Worm (Caenorhabditis elegans): Measurements from ENCODE around the gene spin-4.

spin-4 gene

DNA sequence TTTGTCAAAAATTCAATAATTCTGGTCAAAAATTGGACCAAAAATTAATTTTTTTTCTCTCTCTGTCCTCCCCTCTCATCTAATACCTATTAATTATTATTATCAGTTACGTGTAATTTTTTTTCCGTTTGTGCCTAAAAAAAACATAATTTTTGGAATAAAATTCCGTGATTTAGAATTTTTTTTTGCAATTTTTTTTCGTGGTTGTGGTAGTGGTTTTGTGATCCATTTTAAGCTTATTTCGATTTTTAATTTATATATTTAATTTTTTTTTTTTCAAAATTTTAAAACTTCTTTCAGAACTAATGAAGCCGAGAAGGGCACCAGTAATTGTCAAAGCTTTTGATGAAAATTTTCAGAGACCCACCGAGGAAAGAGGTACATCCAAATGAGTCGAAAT lies 11.1 kb downstream of the spin-4 start, which contains the start of gene sas-1:
Gene sas-1 (plus strand): TSS at position 301 of the 400 bp plus-strand sequence.
- no peak for TF ChIP-seq hmg-4 (GFP tag; optimal IDR thresholded peaks at IDR 0.05)

DNA sequence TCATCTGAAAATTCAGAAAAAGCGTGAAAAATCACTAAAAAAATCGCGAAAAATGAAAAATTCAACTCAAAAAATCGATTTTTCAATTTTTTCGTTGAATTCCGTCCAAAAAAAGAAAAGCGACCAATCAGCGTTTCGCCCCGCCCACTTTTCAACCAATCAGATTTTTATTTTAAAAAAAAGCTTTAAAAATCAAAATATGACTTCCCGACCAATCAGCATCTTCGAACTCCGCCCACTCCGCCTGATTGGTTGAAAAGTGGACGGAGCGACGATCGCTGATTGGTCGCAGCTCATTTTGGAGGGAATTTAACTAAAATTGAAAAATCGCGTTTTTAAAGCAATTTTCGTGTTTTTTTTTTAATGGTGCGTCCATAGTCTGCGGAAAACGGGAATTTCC lies 14.3 kb downstream of the spin-4 start:
- TF ChIP-seq hnd-1 (tag; optimal IDR thresholded peaks at IDR 0.05) (no peak), tbx-37 (GFP tag; conservative IDR thresholded peaks at IDR 0.05) (no peak), hmbx-1 (tag; optimal IDR thresholded peaks at IDR 0.05) (no peak), hmg-4 (GFP tag; optimal IDR thresholded peaks at IDR 0.05) (no peak), ceh-36 (tag; optimal IDR thresholded peaks at IDR 0.05) (no peak), tra-4 (tag; optimal IDR thresholded peaks at IDR 0.05) (no peak)

DNA sequence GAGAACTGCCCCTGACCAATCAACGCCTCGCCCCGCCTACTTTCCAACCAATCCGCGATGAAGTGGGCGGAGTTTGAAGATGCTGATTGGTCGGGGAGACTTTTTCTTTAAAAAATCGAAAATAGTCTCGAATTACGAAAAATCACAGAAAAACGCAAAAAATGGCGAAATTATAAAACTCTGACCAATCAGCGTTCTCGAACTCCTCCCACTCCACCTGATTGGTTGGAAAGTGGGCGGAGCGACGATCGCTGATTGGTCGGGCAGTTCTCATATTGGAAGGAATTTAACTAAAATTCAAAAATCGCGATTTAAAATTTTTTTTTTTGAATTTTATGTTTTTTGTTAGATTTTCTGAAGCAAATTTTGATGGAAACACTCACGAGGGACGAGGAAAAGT lies 15.1 kb downstream of the spin-4 start:
- TF ChIP-seq tbx-37 (GFP tag; conservative IDR thresholded peaks at IDR 0.05) (no peak), tbx-11 (GFP tag; IDR thresholded peaks at IDR 0.05) (no peak), hmg-4 (GFP tag; optimal IDR thresholded peaks at IDR 0.05) (no peak), ceh-13 (GFP tag; optimal IDR thresholded peaks at IDR 0.05) (no peak), ama-1 (optimal IDR thresholded peaks at IDR 0.05) (no peak), sea-1 (GFP tag; conservative IDR thresholded peaks at IDR 0.05) (no peak), tra-4 (tag; optimal IDR thresholded peaks at IDR 0.05) (no peak), B0310.2 (tag; optimal IDR thresholded peaks at IDR 0.05) (no peak), flt-1 (GFP tag; IDR thresholded peaks at IDR 0.05) (no peak), hmbx-1 (tag; optimal IDR thresholded peaks at IDR 0.05) (no peak), hnd-1 (tag; optimal IDR thresholded peaks at IDR 0.05) (no peak)

DNA sequence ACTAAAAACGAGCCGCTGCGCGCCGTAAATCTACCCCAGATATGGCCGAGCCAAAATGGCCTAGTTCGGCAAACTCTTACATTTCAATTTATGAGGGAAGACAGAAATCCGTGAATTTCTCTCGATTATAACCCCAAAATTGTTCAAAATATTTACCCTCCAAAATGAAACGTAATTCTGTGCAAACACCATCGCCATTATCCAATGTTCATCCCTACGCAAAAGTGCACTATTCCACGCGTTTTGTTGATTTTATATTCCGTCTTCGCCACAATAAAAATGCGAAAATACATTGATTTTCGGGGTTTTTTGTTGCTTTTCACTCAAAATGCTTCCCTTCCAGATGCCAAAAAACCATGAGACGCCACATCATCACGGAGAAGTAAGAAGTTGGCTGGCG lies 23.1 kb downstream of the spin-4 start, which contains the start of gene hut-1:
Gene hut-1 (plus strand): TSS at position 344 of the 400 bp plus-strand sequence.
- TF ChIP-seq aly-1 (tag; optimal IDR thresholded peaks at IDR 0.05), result no peak
- TF ChIP-seq F13C5.2 (tag; optimal IDR thresholded peaks at IDR 0.05), result peak; percentile 29
- 0 out of 2 replicates have a peak, but pooled peaks have one; percentile 2 for TF ChIP-seq tbx-37 (GFP tag; conservative IDR thresholded peaks at IDR 0.05)
- TF ChIP-seq hnd-1 (tag; optimal IDR thresholded peaks at IDR 0.05), result no peak
- peak; percentile 20 for TF ChIP-seq hmg-4 (GFP tag; optimal IDR thresholded peaks at IDR 0.05)
- no peak for TF ChIP-seq ceh-36 (tag; optimal IDR thresholded peaks at IDR 0.05)
- no peak for TF ChIP-seq ama-1 (optimal IDR thresholded peaks at IDR 0.05)

DNA sequence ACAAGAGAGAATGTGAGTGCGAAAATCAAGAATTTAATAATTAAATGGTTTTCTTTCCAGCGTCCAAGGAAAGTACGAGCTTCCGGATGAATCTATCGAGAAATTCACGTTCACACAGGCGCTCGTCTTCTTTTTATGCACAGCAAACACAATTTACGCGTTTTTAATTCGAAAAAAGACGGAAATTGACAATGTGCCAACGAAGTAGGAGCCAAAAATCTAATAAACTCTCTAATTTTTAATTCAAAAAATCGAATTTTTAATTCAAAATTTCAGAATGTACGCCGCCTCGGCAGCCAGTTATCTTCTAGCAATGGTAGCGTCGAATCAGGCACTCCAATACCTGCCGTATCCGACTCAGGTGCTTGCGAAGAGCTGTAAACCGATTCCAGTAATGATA lies 23.6 kb downstream of the spin-4 start:
- TF ChIP-seq ceh-13 (GFP tag; optimal IDR thresholded peaks at IDR 0.05) (no peak), B0310.2 (tag; optimal IDR thresholded peaks at IDR 0.05) (no peak), tbx-37 (GFP tag; conservative IDR thresholded peaks at IDR 0.05) (no peak), pes-1 (GFP tag; IDR thresholded peaks at IDR 0.05) (no peak), sea-1 (GFP tag; conservative IDR thresholded peaks at IDR 0.05) (no peak), F13C5.2 (tag; optimal IDR thresholded peaks at IDR 0.05) (no peak), scrt-1 (GFP tag; IDR thresholded peaks at IDR 0.05) (no peak), ceh-36 (tag; optimal IDR thresholded peaks at IDR 0.05) (no peak), hnd-1 (tag; optimal IDR thresholded peaks at IDR 0.05) (no peak), hmg-4 (GFP tag; optimal IDR thresholded peaks at IDR 0.05) (no peak), tbx-11 (GFP tag; IDR thresholded peaks at IDR 0.05) (no peak), ama-1 (optimal IDR thresholded peaks at IDR 0.05) (no peak), hmbx-1 (tag; optimal IDR thresholded peaks at IDR 0.05) (no peak), ets-7 (tag; optimal IDR thresholded peaks at IDR 0.05) (no peak), aly-1 (tag; optimal IDR thresholded peaks at IDR 0.05) (no peak), flt-1 (GFP tag; IDR thresholded peaks at IDR 0.05) (no peak), tra-4 (tag; optimal IDR thresholded peaks at IDR 0.05) (no peak)

DNA sequence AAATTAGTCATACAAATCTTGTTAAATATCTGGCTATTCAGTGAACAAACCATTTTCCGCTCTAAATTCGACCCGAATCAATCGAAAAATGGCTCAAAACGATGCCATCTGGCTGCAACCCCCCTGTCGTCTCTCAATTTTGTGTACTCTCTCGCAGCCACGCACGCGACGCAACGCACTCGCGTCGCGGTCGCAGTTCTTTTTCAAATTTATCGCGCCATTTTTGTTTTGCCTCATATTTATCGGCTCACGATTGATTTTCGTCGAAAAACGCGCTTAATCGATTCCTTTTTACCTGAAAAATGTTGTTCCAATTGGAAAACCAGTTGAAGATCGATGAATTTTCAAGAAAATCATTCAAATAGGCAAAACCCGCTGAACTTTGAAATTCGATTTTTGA lies 25.7 kb downstream of the spin-4 start:
- TF ChIP-seq flt-1 (GFP tag; IDR thresholded peaks at IDR 0.05) (no peak), F13C5.2 (tag; optimal IDR thresholded peaks at IDR 0.05) (peak; percentile 27), sea-1 (GFP tag; conservative IDR thresholded peaks at IDR 0.05) (no peak), ceh-36 (tag; optimal IDR thresholded peaks at IDR 0.05) (no peak), tbx-37 (GFP tag; conservative IDR thresholded peaks at IDR 0.05) (no peak), ama-1 (optimal IDR thresholded peaks at IDR 0.05) (peak; percentile 66)

DNA sequence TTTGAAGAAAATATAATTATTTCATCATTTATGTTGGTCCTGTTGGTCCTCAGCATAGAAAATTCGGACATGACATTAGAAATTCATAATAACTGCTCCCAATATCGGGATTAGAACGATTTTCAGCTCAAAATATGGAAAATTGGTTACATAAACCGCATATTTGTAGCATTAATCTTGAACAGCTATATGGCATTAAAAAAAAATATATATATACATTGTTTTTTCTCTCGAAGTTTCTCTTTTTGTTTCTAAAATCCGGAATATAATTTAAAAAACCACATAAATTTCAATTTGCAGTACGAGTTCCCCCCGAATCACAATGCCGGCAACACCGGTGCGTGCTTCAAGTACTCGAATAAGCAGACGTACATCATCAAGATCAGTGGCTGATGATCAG lies 26.1 kb downstream of the spin-4 start, which contains the start of gene ssl-1:
Gene ssl-1 (plus strand): TSS at position 301 of the 400 bp plus-strand sequence.
- TF ChIP-seq hnd-1 (tag; optimal IDR thresholded peaks at IDR 0.05) (no peak), pes-1 (GFP tag; IDR thresholded peaks at IDR 0.05) (no peak), tra-4 (tag; optimal IDR thresholded peaks at IDR 0.05) (no peak), ceh-36 (tag; optimal IDR thresholded peaks at IDR 0.05) (no peak), flt-1 (GFP tag; IDR thresholded peaks at IDR 0.05) (no peak), scrt-1 (GFP tag; IDR thresholded peaks at IDR 0.05) (no peak), aly-1 (tag; optimal IDR thresholded peaks at IDR 0.05) (no peak), ets-7 (tag; optimal IDR thresholded peaks at IDR 0.05) (no peak), ceh-13 (GFP tag; optimal IDR thresholded peaks at IDR 0.05) (no peak), hmbx-1 (tag; optimal IDR thresholded peaks at IDR 0.05) (no peak), F13C5.2 (tag; optimal IDR thresholded peaks at IDR 0.05) (no peak), tbx-37 (GFP tag; conservative IDR thresholded peaks at IDR 0.05) (no peak), ama-1 (optimal IDR thresholded peaks at IDR 0.05) (no peak), sea-1 (GFP tag; conservative IDR thresholded peaks at IDR 0.05) (no peak), hmg-4 (GFP tag; optimal IDR thresholded peaks at IDR 0.05) (no peak), tbx-11 (GFP tag; IDR thresholded peaks at IDR 0.05) (no peak), B0310.2 (tag; optimal IDR thresholded peaks at IDR 0.05) (no peak)

DNA sequence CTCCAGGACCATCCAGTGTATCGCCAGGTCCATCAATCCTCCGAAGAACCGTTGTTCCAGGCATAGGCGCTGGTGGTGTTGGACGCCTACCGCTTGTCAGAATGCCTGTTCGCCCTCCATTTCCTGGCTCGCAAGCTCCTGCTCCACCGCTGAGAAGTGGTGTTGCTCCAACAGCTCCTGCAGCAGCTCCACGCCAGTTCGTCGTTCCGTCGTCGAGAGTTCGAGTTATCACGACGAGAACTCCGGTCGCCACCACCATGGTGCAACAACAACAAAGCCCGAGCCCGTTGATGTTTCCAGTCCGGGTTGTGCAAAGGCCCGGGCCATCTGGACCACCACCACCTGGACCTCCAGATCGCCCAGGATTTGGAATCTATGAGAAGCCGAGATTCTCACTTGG lies 40.0 kb downstream of the spin-4 start:
- TF ChIP-seq tbx-37 (GFP tag; conservative IDR thresholded peaks at IDR 0.05) (no peak), hmg-4 (GFP tag; optimal IDR thresholded peaks at IDR 0.05) (no peak), hmbx-1 (tag; optimal IDR thresholded peaks at IDR 0.05) (no peak)

DNA sequence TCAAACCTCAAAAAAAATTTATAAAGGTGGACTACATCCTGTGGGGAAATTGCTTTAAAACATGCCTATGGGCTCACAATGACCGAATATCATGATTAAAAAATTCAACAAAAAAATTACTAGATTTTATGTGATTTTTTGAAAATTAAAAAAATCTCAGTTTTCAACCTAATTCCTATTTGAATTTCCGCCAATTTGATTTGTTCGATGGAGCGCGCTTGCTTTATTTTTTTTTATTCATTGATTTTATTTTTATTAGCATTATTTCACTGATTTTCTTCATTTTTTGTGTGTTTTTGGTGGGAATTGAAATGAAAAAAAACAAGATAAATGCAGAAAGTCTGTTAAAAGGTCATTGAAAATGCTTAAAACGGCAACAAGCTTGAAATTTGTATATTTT lies 50.8 kb downstream of the spin-4 start:
- TF ChIP-seq F13C5.2 (tag; optimal IDR thresholded peaks at IDR 0.05) (no peak), ceh-36 (tag; optimal IDR thresholded peaks at IDR 0.05) (no peak), scrt-1 (GFP tag; IDR thresholded peaks at IDR 0.05) (no peak), ama-1 (optimal IDR thresholded peaks at IDR 0.05) (no peak), sea-1 (GFP tag; conservative IDR thresholded peaks at IDR 0.05) (no peak), ceh-13 (GFP tag; optimal IDR thresholded peaks at IDR 0.05) (no peak), aly-1 (tag; optimal IDR thresholded peaks at IDR 0.05) (no peak), pes-1 (GFP tag; IDR thresholded peaks at IDR 0.05) (no peak), hmg-4 (GFP tag; optimal IDR thresholded peaks at IDR 0.05) (no peak), hmbx-1 (tag; optimal IDR thresholded peaks at IDR 0.05) (no peak), tbx-11 (GFP tag; IDR thresholded peaks at IDR 0.05) (no peak), B0310.2 (tag; optimal IDR thresholded peaks at IDR 0.05) (no peak), hnd-1 (tag; optimal IDR thresholded peaks at IDR 0.05) (no peak), tra-4 (tag; optimal IDR thresholded peaks at IDR 0.05) (no peak)

Measured in whole organism, early embryonic.